Fruit fly (Drosophila melanogaster): ENCODE results near the gene U4-U6-60K.

DNA sequence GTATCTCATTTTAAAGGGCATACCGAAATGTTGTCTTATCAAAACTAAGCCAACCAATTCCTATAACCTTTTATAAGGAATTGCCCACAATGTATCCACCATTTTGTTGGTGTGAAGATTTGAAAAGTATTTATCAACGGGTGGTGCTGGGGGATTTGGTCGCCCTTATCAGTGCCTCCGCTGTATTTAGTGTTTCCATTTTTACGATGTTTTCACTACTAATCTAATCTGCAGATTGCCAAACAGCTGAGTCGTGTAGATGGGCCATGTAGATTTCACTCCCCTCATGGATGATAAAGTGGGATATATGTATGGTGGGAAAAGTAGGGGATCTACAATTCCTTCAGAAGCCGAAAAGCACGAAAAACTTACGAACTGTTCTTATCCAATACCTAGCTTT, 17.7 kb upstream of the U4-U6-60K start:
- no peak for TF ChIP-seq CG4496 (GFP tag; IDR thresholded peaks at IDR 0.05)
- TF ChIP-seq gl (tag; optimal IDR thresholded peaks at IDR 0.05) = no peak
- TF ChIP-seq CG15710 (tag; optimal IDR thresholded peaks at IDR 0.05) = no peak
- TF ChIP-seq CG13204 (GFP tag; optimal IDR thresholded peaks at IDR 0.05) = no peak
- TF ChIP-seq EcR (GFP tag; optimal IDR thresholded peaks at IDR 0.05) = no peak
- no peak for TF ChIP-seq Ets98B (GFP tag; IDR thresholded peaks at IDR 0.05)
- no peak for TF ChIP-seq Pif1B (GFP tag; optimal IDR thresholded peaks at IDR 0.05)
- TF ChIP-seq CG14655 (GFP tag; optimal IDR thresholded peaks at IDR 0.05) = no peak
- TF ChIP-seq CG32121 (GFP tag; IDR thresholded peaks at IDR 0.05) = no peak
- no peak for TF ChIP-seq CG8159 (tag; optimal IDR thresholded peaks at IDR 0.05)
- no peak for TF ChIP-seq CG8301 (tag; optimal IDR thresholded peaks at IDR 0.05)
- TF ChIP-seq CG17806 (tag; optimal IDR thresholded peaks at IDR 0.05) = no peak
- no peak for TF ChIP-seq D1 (tag; optimal IDR thresholded peaks at IDR 0.05)
- TF ChIP-seq rn (GFP tag; IDR thresholded peaks at IDR 0.05) = no peak

Measured in whole organism, pupa.